Worm (Caenorhabditis elegans) whole organism, L2 larva: Measurements from ENCODE around the gene ugt-59.
A peak's percentile ranks its signal among the peaks of the same experiment; 100 is the strongest.

ENCODE experiments used
- C34F6.9 ChIP-seq: fragments of 150-350 bp; optimal IDR thresholded peaks from 2 replicates; lab custom pipeline; 2014; ENCODE audit warnings: missing biosample characterization, missing genetic modification characterization
- Y55F3AM.14 ChIP-seq: fragments of 200-800 bp; sonication (Bioruptor generic); optimal IDR thresholded peaks from 2 replicates; lab custom pipeline; 2018; ENCODE audit warnings: mild to moderate bottlenecking, missing genetic modification characterization, missing compliant biosample characterization
- ZK546.5 ChIP-seq: sonication (generic microtip); optimal IDR thresholded peaks from 2 replicates; lab custom pipeline; 2017; ENCODE audit warnings: missing biosample characterization, missing genetic modification characterization
- ceh-82 ChIP-seq: fragments of 150-350 bp; optimal IDR thresholded peaks from 2 replicates; lab custom pipeline; 2014; ENCODE audit warnings: missing biosample characterization, missing genetic modification characterization
- dmd-4 ChIP-seq: sonication (generic microtip); optimal IDR thresholded peaks from 2 replicates; lab custom pipeline; 2017; ENCODE audit warnings: missing biosample characterization, missing genetic modification characterization
- egl-27 ChIP-seq: sonication (generic microtip); optimal IDR thresholded peaks from 3 replicates; lab custom pipeline; 2017; ENCODE audit warnings: missing biosample characterization, missing genetic modification reagents, missing genetic modification characterization
- elt-3 ChIP-seq: sonication (generic microtip); optimal IDR thresholded peaks from 2 replicates; lab custom pipeline; 2017; ENCODE audit warnings: missing biosample characterization, missing genetic modification characterization
- lin-39 ChIP-seq: fragments of 150-350 bp; optimal IDR thresholded peaks from 2 replicates; lab custom pipeline; 2014; ENCODE audit warnings: missing biosample characterization, missing genetic modification reagents, missing genetic modification characterization
- lsy-2 ChIP-seq, 2 experiments: fragments of 150-350 bp in 1 of 2; sonication (generic microtip) in 1 of 2; optimal IDR thresholded peaks; 2 replicates each; lab custom pipeline; 2014 to 2017; ENCODE audit warnings: missing biosample characterization in 2 of 2, missing genetic modification characterization in 2 of 2
- mbf-1 ChIP-seq: sonication (generic microtip); optimal IDR thresholded peaks from 2 replicates; lab custom pipeline; 2017; ENCODE audit warnings: missing biosample characterization, missing genetic modification characterization
- nhr-12 ChIP-seq: fragments of 150-350 bp; optimal IDR thresholded peaks from 2 replicates; lab custom pipeline; 2014; ENCODE audit warnings: missing biosample characterization, missing genetic modification characterization
- nhr-129 ChIP-seq: fragments of 150-350 bp; optimal IDR thresholded peaks from 2 replicates; lab custom pipeline; 2014; ENCODE audit warnings: missing biosample characterization, missing genetic modification characterization
- nhr-21 ChIP-seq: fragments of 150-350 bp; optimal IDR thresholded peaks from 2 replicates; lab custom pipeline; 2014; ENCODE audit warnings: missing biosample characterization, missing genetic modification characterization
- nhr-77 ChIP-seq: fragments of 150-350 bp; optimal IDR thresholded peaks from 2 replicates; lab custom pipeline; 2014; ENCODE audit warnings: missing biosample characterization, missing genetic modification characterization
- sma-3 ChIP-seq: sonication (generic microtip); optimal IDR thresholded peaks from 2 replicates; lab custom pipeline; 2016; ENCODE audit warnings: missing genetic modification reagents, missing genetic modification characterization, missing compliant biosample characterization
- snpc-4 ChIP-seq: fragments of 150-350 bp; optimal IDR thresholded peaks from 2 replicates; lab custom pipeline; 2014; ENCODE audit warnings: missing biosample characterization, missing genetic modification characterization
- unc-62 ChIP-seq: fragments of 150-350 bp; optimal IDR thresholded peaks from 2 replicates; lab custom pipeline; 2014; ENCODE audit warnings: missing biosample characterization, missing genetic modification reagents, missing genetic modification characterization
- zag-1 ChIP-seq: fragments of 150-350 bp; optimal IDR thresholded peaks from 2 replicates; lab custom pipeline; 2014; ENCODE audit warnings: missing biosample characterization, missing genetic modification characterization
- ztf-4 ChIP-seq: fragments of 150-350 bp; optimal IDR thresholded peaks from 2 replicates; lab custom pipeline; 2014; ENCODE audit warnings: missing biosample characterization, missing genetic modification characterization

The ugt-59 gene

DNA sequence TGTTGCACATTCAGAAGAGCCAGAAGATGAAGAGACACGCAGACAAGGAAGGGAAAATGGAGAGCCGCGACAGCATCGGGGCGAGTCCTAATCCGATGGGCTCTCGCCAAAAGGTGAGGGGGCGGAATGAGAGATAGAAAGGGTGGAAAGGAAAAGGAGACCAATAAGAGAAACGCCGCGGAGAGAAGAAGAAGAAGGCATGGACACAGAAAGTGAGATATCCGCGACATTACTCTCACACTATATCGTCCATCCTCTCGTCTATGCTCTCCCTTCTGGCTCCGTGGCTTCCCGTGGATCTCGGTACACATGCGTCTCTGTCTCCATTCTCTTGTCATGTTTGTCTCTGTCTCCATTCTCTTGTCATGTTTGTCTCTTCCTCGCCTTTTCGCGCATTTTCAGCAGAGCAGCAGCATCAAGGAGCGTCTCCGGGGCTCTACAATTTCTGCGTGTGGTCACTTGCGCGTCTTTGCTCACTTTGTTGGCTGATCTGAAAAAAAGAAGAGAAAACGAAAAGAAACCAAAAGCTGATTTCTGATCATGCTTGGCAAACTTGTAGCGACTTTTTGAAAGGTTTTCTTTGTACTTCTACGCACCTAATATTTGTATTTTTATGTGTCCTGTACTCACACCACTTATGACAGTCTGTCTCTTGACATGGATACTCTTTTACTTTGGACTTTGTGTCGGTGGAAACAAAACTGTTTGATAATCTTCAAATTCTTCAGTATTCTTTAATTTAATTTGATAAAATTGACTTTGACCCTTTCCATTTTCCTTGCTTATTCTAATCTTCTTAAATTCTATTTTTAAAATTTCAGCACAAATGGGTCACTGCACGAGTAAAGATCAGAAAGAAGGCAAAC is 43.0 kb downstream of the ugt-59 start, which contains the start of gene gpa-7 (continued):
- TF ChIP-seq ZK546.5 (no peak), lsy-2 (tag; optimal IDR thresholded peaks at IDR 0.05; lab: Kevin White, UChicago) (peak; percentile 25 to 62), egl-27 (tag; lab: Kevin White, UChicago) (peak; percentile 22), dmd-4 (tag; lab: Kevin White, UChicago) (no peak), zag-1 (tag; lab: Kevin White, UChicago) (peak; percentile 85), nhr-77 (tag; lab: Kevin White, UChicago) (no peak), mbf-1 (tag; lab: Kevin White, UChicago) (no peak), ztf-4 (tag; lab: Kevin White, UChicago) (peak; percentile 18)

DNA sequence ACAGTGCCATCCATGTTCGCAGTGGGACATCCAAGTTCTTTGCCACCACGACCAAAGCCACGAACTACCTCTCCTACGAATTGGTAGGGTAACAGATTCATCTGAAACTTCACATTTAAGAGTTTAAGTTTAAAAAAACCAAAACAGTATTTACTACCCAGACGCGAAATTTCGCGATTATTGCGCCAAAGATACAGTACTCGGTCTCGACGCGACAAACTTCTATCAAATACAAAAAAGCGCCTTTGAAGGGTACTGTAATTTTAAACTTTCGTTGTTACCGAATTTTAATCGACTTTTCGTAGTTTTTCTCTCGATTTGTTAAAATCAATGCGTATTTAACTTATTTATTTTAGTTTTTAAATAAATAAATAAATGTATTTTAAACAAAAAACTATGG is 48.9 kb downstream of the ugt-59 start, which contains the start of gene rfk-1:
Gene rfk-1, minus strand, starts transcription at position 101 of the 400 bp plus-strand sequence.
- TF ChIP-seq sma-3 (GFP tag; lab: Kevin White, UChicago) = no peak
- TF ChIP-seq nhr-12 (tag; lab: Kevin White, UChicago) = no peak
- no peak for TF ChIP-seq unc-62 (GFP tag; lab: Kevin White, UChicago)
- no peak for TF ChIP-seq ceh-82 (tag; lab: Kevin White, UChicago)
- TF ChIP-seq nhr-129 (tag; lab: Kevin White, UChicago) = no peak
- no peak for TF ChIP-seq dmd-4 (tag; lab: Kevin White, UChicago)
- TF ChIP-seq lin-39 = no peak
- no peak for TF ChIP-seq C34F6.9 (tag; lab: Kevin White, UChicago)
- TF ChIP-seq Y55F3AM.14 (GFP tag; lab: Kevin White, UChicago) = no peak
- no peak for TF ChIP-seq nhr-21 (tag; lab: Kevin White, UChicago)
- no peak for TF ChIP-seq elt-3
- no peak for TF ChIP-seq snpc-4 (tag; lab: Kevin White, UChicago)
